Fruit fly (Drosophila melanogaster) whole organism, embryonic: Measurements from ENCODE around the gene GstT4.

Experiments
- Antp ChIP-seq: fragments of 200-800 bp; sonication (Bioruptor generic); optimal IDR thresholded peaks from 3 replicates; lab custom pipeline; 2016; ENCODE audit warnings: missing biosample characterization, missing genetic modification characterization
- Atf6 ChIP-seq: fragments of 200-800 bp; sonication (Bioruptor generic); IDR thresholded peaks from 2 replicates; pipeline ENCODE4 v1.3.6; 2022; ENCODE audit warnings: missing biosample characterization, missing genetic modification characterization
- B-H2 ChIP-seq: fragments of 200-800 bp; sonication (Bioruptor generic); optimal IDR thresholded peaks from 2 replicates; lab custom pipeline; 2018; ENCODE audit warnings: missing biosample characterization, mild to moderate bottlenecking, missing genetic modification characterization
- CG10543 ChIP-seq: fragments of 200-800 bp; sonication (Bioruptor generic); optimal IDR thresholded peaks from 3 replicates; lab custom pipeline; 2017; ENCODE audit warnings: missing biosample characterization, mild to moderate bottlenecking, missing genetic modification characterization, moderate library complexity
- CG11093 ChIP-seq: fragments of 200-800 bp; sonication (Bioruptor generic); IDR thresholded peaks from 3 replicates; pipeline ENCODE4 v1.3.6; 2022; ENCODE audit warnings: missing biosample characterization, missing genetic modification characterization
- CG11247 ChIP-seq: fragments of 200-800 bp; sonication (Bioruptor generic); IDR thresholded peaks from 2 replicates; pipeline ENCODE4 v1.3.6; 2022; ENCODE audit warnings: missing biosample characterization, missing genetic modification characterization
- CG11504 ChIP-seq: fragments of 200-800 bp; sonication (Bioruptor generic); optimal IDR thresholded peaks from 3 replicates; lab custom pipeline; 2019; ENCODE audit warnings: missing biosample characterization, mild to moderate bottlenecking, missing genetic modification characterization, moderate library complexity
- CG1233 ChIP-seq: fragments of 200-800 bp; sonication (Bioruptor generic); optimal IDR thresholded peaks from 4 replicates; lab custom pipeline; 2018; ENCODE audit warnings: missing biosample characterization, mild to moderate bottlenecking, missing genetic modification characterization
- CG12391 ChIP-seq: fragments of 200-800 bp; sonication (Bioruptor generic); optimal IDR thresholded peaks from 3 replicates; lab custom pipeline; 2018; ENCODE audit warnings: missing biosample characterization, mild to moderate bottlenecking, missing genetic modification characterization, moderate library complexity
- CG13894 ChIP-seq: fragments of 200-800 bp; sonication (Bioruptor generic); optimal IDR thresholded peaks from 3 replicates; lab custom pipeline; 2018; ENCODE audit warnings: missing biosample characterization, mild to moderate bottlenecking, missing genetic modification characterization, moderate library complexity
- CG14014 ChIP-seq: fragments of 200-800 bp; sonication (Bioruptor generic); IDR thresholded peaks from 2 replicates; pipeline ENCODE4 v1.3.6; 2022; ENCODE audit warnings: missing biosample characterization, missing genetic modification characterization
- CG14050 ChIP-seq: fragments of 200-800 bp; sonication (Bioruptor generic); IDR thresholded peaks from 3 replicates; pipeline ENCODE4 v1.3.6; 2022; ENCODE audit warnings: missing biosample characterization, missing genetic modification characterization
- CG14441 ChIP-seq: fragments of 200-800 bp; sonication (Bioruptor generic); IDR thresholded peaks from 2 replicates; pipeline ENCODE4 v1.3.6; 2022; ENCODE audit warnings: missing biosample characterization, missing genetic modification characterization
- CG14710 ChIP-seq: fragments of 200-800 bp; sonication (Bioruptor generic); optimal IDR thresholded peaks from 3 replicates; lab custom pipeline; 2019; ENCODE audit warnings: missing biosample characterization, mild to moderate bottlenecking, missing genetic modification characterization, moderate library complexity
- CG15479 ChIP-seq: fragments of 200-800 bp; sonication (Bioruptor generic); optimal IDR thresholded peaks from 3 replicates; lab custom pipeline; 2019; ENCODE audit warnings: missing biosample characterization, mild to moderate bottlenecking, missing genetic modification characterization, moderate library complexity
- CG1603 ChIP-seq: fragments of 200-800 bp; sonication (Bioruptor generic); optimal IDR thresholded peaks from 2 replicates; lab custom pipeline; 2019; ENCODE audit warnings: missing biosample characterization, mild to moderate bottlenecking, missing genetic modification characterization, moderate library complexity
- CG17385 ChIP-seq: fragments of 200-800 bp; sonication (Bioruptor generic); optimal IDR thresholded peaks from 3 replicates; lab custom pipeline; 2018; ENCODE audit warnings: missing biosample characterization, mild to moderate bottlenecking, missing genetic modification characterization
- CG32532 ChIP-seq: fragments of 200-800 bp; sonication (Bioruptor generic); IDR thresholded peaks from 2 replicates; pipeline ENCODE4 v1.3.6; 2022; ENCODE audit warnings: missing biosample characterization, missing genetic modification characterization
- CG6689 ChIP-seq: fragments of 200-800 bp; sonication (Bioruptor generic); IDR thresholded peaks from 2 replicates; pipeline ENCODE4 v1.3.6; 2022; ENCODE audit warnings: missing biosample characterization, missing genetic modification characterization
- CG8924 ChIP-seq: fragments of 200-800 bp; optimal IDR thresholded peaks from 3 replicates; lab custom pipeline; 2019; ENCODE audit warnings: missing biosample characterization, mild to moderate bottlenecking, missing genetic modification characterization, moderate library complexity
- CG9215 ChIP-seq: fragments of 200-800 bp; sonication (Bioruptor generic); IDR thresholded peaks from 2 replicates; pipeline ENCODE4 v1.3.6; 2022; ENCODE audit warnings: missing biosample characterization, missing genetic modification characterization
- CG9932 ChIP-seq: fragments of 200-800 bp; sonication (Bioruptor generic); IDR thresholded peaks from 2 replicates; pipeline ENCODE4 v1.3.6; 2022; ENCODE audit warnings: missing biosample characterization, missing genetic modification characterization
- CoRest ChIP-seq: fragments of 200-800 bp; sonication (Bioruptor generic); optimal IDR thresholded peaks from 3 replicates; lab custom pipeline; 2018; ENCODE audit warnings: missing biosample characterization, mild to moderate bottlenecking, missing genetic modification characterization, moderate library complexity
- Drgx ChIP-seq: fragments of 200-800 bp; sonication (Bioruptor generic); IDR thresholded peaks from 2 replicates; pipeline ENCODE4 v1.3.6; 2022; ENCODE audit warnings: missing biosample characterization, missing genetic modification characterization
- Ets65A ChIP-seq: fragments of 200-800 bp; sonication (Bioruptor generic); peaks from one replicate; lab custom pipeline; 2016; ENCODE audit warnings: missing biosample characterization, missing genetic modification characterization
- Hr51 ChIP-seq, 2 experiments: fragments of 200-800 bp; sonication (Bioruptor generic); optimal IDR thresholded peaks; 2 replicates in 1 of 2; 3 replicates in 1 of 2; lab custom pipeline; 2016 to 2018; ENCODE audit warnings: missing biosample characterization in 2 of 2, missing genetic modification characterization in 2 of 2, mild to moderate bottlenecking in 1 of 2, moderate library complexity in 1 of 2
- MESR4 ChIP-seq: fragments of 200-800 bp; sonication (Bioruptor generic); optimal IDR thresholded peaks from 2 replicates; lab custom pipeline; 2018; ENCODE audit warnings: missing biosample characterization, mild to moderate bottlenecking, missing genetic modification characterization, moderate library complexity
- Mrtf ChIP-seq: fragments of 200-800 bp; sonication (Bioruptor generic); IDR thresholded peaks from 3 replicates; pipeline ENCODE4 v1.3.6; 2022; ENCODE audit warnings: missing biosample characterization, missing genetic modification characterization
- Ptx1 ChIP-seq: fragments of 200-800 bp; sonication (Bioruptor generic); IDR thresholded peaks from 2 replicates; pipeline ENCODE4 v1.3.6; 2022; ENCODE audit warnings: missing biosample characterization, missing genetic modification characterization
- Xrp1 ChIP-seq: fragments of 200-800 bp; sonication (Bioruptor generic); IDR thresholded peaks from 2 replicates; pipeline ENCODE4 v1.3.6; 2022; ENCODE audit warnings: missing biosample characterization, missing genetic modification characterization
- ap ChIP-seq: fragments of 200-800 bp; sonication (Bioruptor generic); IDR thresholded peaks from 2 replicates; pipeline ENCODE4 v1.3.6; 2022; ENCODE audit warnings: missing biosample characterization, missing genetic modification characterization
- chinmo ChIP-seq: fragments of 200-800 bp; sonication (Bioruptor generic); IDR thresholded peaks from 4 replicates; pipeline ENCODE4 v1.3.6; 2022; ENCODE audit warnings: missing biosample characterization, missing genetic modification characterization; ENCODE audit not compliant: partially characterized antibody
- ci ChIP-seq: fragments of 200-800 bp; sonication (Bioruptor generic); IDR thresholded peaks from 3 replicates; pipeline ENCODE4 v1.3.6; 2022; ENCODE audit warnings: missing biosample characterization, missing genetic modification characterization
- da ChIP-seq: fragments of 200-800 bp; sonication (Bioruptor generic); optimal IDR thresholded peaks from 2 replicates; lab custom pipeline; 2016; ENCODE audit warnings: missing biosample characterization, missing genetic modification characterization
- dm ChIP-seq: fragments of 200-800 bp; sonication (Bioruptor generic); optimal IDR thresholded peaks from 3 replicates; lab custom pipeline; 2016; ENCODE audit warnings: missing biosample characterization, missing genetic modification characterization
- dysf ChIP-seq: fragments of 200-800 bp; sonication (Bioruptor generic); IDR thresholded peaks from 3 replicates; pipeline ENCODE4 v1.3.6; 2022; ENCODE audit warnings: missing biosample characterization, missing genetic modification characterization
- emc ChIP-seq: fragments of 200-800 bp; sonication (Bioruptor generic); optimal IDR thresholded peaks from 2 replicates; lab custom pipeline; 2016; ENCODE audit warnings: missing biosample characterization, missing genetic modification characterization
- her ChIP-seq: fragments of 200-800 bp; sonication (Bioruptor generic); optimal IDR thresholded peaks from 2 replicates; lab custom pipeline; 2016; ENCODE audit warnings: missing biosample characterization, missing genetic modification characterization
- hkb ChIP-seq, 2 experiments: fragments of 200-800 bp in 1 of 2; fragments of >200 bp in 1 of 2; sonication (Bioruptor generic) in 1 of 2; IDR thresholded peaks in 1 of 2; optimal IDR thresholded peaks in 1 of 2; 2 replicates each; pipeline versions ENCODE4 v1.3.6 to Lab custom; 2017 to 2022; ENCODE audit warnings: missing biosample characterization in 1 of 2, missing genetic modification characterization in 1 of 2
- lola ChIP-seq, 3 experiments: fragments of >200 bp in 2 of 3; fragments of 200-800 bp in 1 of 3; sonication (Bioruptor generic) in 1 of 3; optimal IDR thresholded peaks; 2 replicates each; lab custom pipeline; 2017 to 2019; ENCODE audit warnings: missing biosample characterization in 3 of 3, missing genetic modification characterization in 3 of 3, mild to moderate bottlenecking in 1 of 3, moderate library complexity in 1 of 3
- pan ChIP-seq, 4 experiments: fragments of >200 bp in 3 of 4; fragments of 200-800 bp in 1 of 4; sonication (Bioruptor generic) in 1 of 4; optimal IDR thresholded peaks in 3 of 4; IDR thresholded peaks in 1 of 4; 2 replicates each; pipeline versions ENCODE4 v1.3.6 to Lab custom; 2017 to 2022; ENCODE audit warnings: missing biosample characterization in 2 of 4, missing genetic modification characterization in 2 of 4, mixed read lengths in 1 of 4
- pnt ChIP-seq: fragments of 200-800 bp; sonication (Bioruptor generic); optimal IDR thresholded peaks from 3 replicates; lab custom pipeline; 2016; ENCODE audit warnings: missing biosample characterization, missing genetic modification characterization
- pzg ChIP-seq: fragments of 200-800 bp; sonication (Bioruptor generic); optimal IDR thresholded peaks from 3 replicates; lab custom pipeline; 2018; ENCODE audit warnings: missing biosample characterization, mild to moderate bottlenecking, missing genetic modification characterization, moderate library complexity
- slbo ChIP-seq: fragments of 200-800 bp; sonication (Bioruptor generic); IDR thresholded peaks from 2 replicates; pipeline ENCODE4 v1.3.6; 2022; ENCODE audit warnings: missing biosample characterization, missing genetic modification characterization
- sqz ChIP-seq: fragments of 200-800 bp; sonication (Bioruptor generic); optimal IDR thresholded peaks from 3 replicates; lab custom pipeline; 2018; ENCODE audit warnings: missing biosample characterization, mild to moderate bottlenecking, missing genetic modification characterization
- unc-4 ChIP-seq: fragments of 200-800 bp; sonication (Bioruptor generic); IDR thresholded peaks from 2 replicates; pipeline ENCODE4 v1.3.6; 2022; ENCODE audit warnings: missing biosample characterization, missing genetic modification characterization; ENCODE audit not compliant: partially characterized antibody
- zfh2 ChIP-seq: fragments of 200-800 bp; sonication (Bioruptor generic); optimal IDR thresholded peaks from 2 replicates; lab custom pipeline; 2016; ENCODE audit warnings: missing biosample characterization, missing genetic modification characterization

Gene GstT4

DNA sequence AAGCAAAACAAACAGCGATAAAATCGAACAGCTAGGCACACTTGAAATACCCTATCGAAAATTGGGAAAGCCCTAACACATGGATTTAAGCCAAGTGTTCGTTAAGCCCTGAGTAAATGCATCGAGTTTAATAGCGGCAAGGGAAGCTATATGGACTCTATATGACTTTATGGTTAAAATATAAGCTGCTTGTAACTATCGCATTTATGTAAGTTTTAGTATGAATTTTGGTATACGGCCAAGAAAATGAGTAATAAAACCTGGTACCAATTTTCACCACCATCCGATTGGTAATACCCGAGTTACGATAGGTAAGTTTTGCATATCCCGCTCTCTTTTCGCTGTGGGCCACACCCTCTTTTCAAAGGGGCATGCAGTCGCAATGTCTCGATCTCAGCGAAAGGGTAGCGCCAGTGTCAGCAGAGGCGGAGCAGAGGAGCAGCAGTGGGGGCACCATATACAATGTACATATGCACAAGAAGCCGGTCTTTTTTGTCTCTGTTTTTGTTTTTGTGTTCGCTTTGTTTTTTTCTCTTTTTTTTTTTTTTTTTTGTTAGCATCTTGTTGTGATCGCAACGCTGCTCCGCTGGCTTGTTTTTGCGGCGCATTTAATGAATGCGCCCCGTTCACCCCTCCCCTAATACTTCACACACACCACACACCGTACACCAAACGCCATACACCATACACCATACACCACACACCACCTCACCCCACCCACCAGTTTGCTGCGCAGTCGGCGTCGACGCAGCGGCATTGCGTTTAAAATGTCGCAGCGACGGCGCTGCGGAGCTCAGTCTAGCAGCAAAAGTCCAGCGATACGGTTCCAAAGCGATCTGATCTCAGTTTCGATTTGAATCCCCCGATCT lies at the start of gene GstT4 (continued):
- TF ChIP-seq CG11504 (peak; percentile 64), CG14050 (GFP tag; lab: Robert Waterston, UW) (peak; percentile 41; the same call in 2 of the 3 replicates), Atf6 (GFP tag; lab: Robert Waterston, UW) (peak; percentile 41; the same call in 1 of the 2 replicates), CG15479 (no peak), CoRest (tag; lab: Kevin White, UChicago) (peak; percentile 59), CG17385 (peak; percentile 25), MESR4 (GFP tag; lab: Kevin White, UChicago) (no peak), dysf (GFP tag; lab: Robert Waterston, UW) (peak; percentile 59; the same call in 2 of the 3 replicates), ci (GFP tag; lab: Robert Waterston, UW) (peak; percentile 74), pnt (GFP tag; lab: Kevin White, UChicago) (peak; percentile 59), CG6689 (GFP tag; lab: Robert Waterston, UW) (peak; percentile 39), her (GFP tag; lab: Kevin White, UChicago) (peak; percentile 11), Ets65A (GFP tag; lab: Kevin White, UChicago) (peak; percentile 84), sqz (peak; percentile 83), CG8924 (tag; lab: Kevin White, UChicago) (peak; percentile 54), chinmo (peak; percentile 100), CG1603 (tag; lab: Kevin White, UChicago) (peak; percentile 27), emc (GFP tag; lab: Kevin White, UChicago) (peak; percentile 26), CG11247 (GFP tag; lab: Robert Waterston, UW) (peak; percentile 50), pan (optimal IDR thresholded peaks at IDR 0.05; lab: Kevin White, UChicago) (no peak), pan (GFP tag; optimal IDR thresholded peaks at IDR 0.05 in 1 of 2, IDR thresholded peaks at IDR 0.05 in 1 of 2) (peak in 1 of 2 experiments; percentile 35), CG12391 (tag; lab: Kevin White, UChicago) (no peak), slbo (GFP tag; lab: Robert Waterston, UW) (peak; percentile 79), CG1233 (GFP tag; lab: Kevin White, UChicago) (peak; percentile 10), CG10543 (GFP tag; lab: Kevin White, UChicago) (no peak), ap (0 out of 2 replicates have a peak, but pooled peaks have one; percentile 35), Mrtf (0 out of 3 replicates have a peak, but pooled peaks have one; percentile 29), da (GFP tag; lab: Kevin White, UChicago) (no peak), CG11093 (no peak), Antp (GFP tag; lab: Kevin White, UChicago) (peak; percentile 64), CG13894 (tag; lab: Kevin White, UChicago) (no peak), CG14710 (peak; percentile 31), Hr51 (GFP tag; optimal IDR thresholded peaks at IDR 0.05; lab: Kevin White, UChicago) (peak; percentile 22 to 23), dm (GFP tag; lab: Kevin White, UChicago) (peak; percentile 37), CG32532 (peak; percentile 49; the same call in 1 of the 2 replicates), B-H2 (no peak), lola (GFP tag; optimal IDR thresholded peaks at IDR 0.05; lab: Kevin White, UChicago) (peak in 1 of 3 experiments; percentile 64), hkb (optimal IDR thresholded peaks at IDR 0.05; lab: Kevin White, UChicago) (no peak), hkb (GFP tag; IDR thresholded peaks at IDR 0.05; lab: Robert Waterston, UW) (peak; percentile 73), unc-4 (GFP tag; lab: Robert Waterston, UW) (no peak), CG14014 (GFP tag; lab: Robert Waterston, UW) (0 out of 2 replicates have a peak, but pooled peaks have one; percentile 20), CG9215 (GFP tag; lab: Robert Waterston, UW) (peak; percentile 54), Drgx (GFP tag; lab: Robert Waterston, UW) (peak; percentile 98), Xrp1 (GFP tag; lab: Robert Waterston, UW) (peak; percentile 60), Ptx1 (GFP tag; lab: Robert Waterston, UW) (peak; percentile 32; the same call in 1 of the 2 replicates), CG9932 (peak; percentile 76), zfh2 (GFP tag; lab: Kevin White, UChicago) (peak; percentile 59), pzg (GFP tag; lab: Kevin White, UChicago) (no peak), CG14441 (peak; percentile 6; the same call in 1 of the 2 replicates)
